Worm (Caenorhabditis elegans): ENCODE measurements around the gene ced-11.

ced-11 gene

DNA sequence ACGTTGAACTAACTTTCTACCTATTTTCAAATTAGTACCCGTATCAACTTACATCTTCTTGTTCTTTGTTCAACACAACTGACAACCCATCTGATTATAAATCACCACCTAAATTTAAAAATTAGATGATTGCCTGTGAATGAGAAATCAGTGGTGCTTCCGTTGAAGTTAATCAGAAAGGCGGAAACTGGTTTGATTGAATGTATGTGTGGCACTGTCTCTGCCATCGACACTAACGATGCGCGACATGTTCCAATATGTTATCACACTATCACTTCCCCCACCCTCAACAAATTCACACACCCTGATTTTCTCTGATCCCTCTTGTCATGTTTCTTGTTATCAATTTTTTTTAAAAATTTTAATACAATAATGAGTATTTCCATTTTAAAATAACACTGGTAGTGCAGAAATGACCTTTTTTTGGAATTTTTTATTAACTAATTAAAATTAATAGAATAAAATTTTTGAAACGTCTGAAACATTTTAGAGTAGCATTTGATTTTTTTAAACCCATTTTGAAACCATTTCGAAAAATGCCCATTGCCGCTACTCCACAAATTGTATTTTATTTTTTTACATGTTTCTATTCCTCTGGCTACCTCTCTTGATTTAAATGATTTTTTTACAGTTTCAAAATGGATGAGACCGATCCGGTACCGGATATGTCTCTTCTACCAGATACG is at the start of gene ced-11:
TSS of gene ced-11 (plus strand) at position 636 of the 686 bp plus-strand sequence.
- no peak for TF ChIP-seq ref-1 (GFP tag; conservative IDR thresholded peaks at IDR 0.05)
- TF ChIP-seq klf-2 (GFP tag; conservative IDR thresholded peaks at IDR 0.05) = no peak
- TF ChIP-seq med-1 (GFP tag; optimal IDR thresholded peaks at IDR 0.05; ENCODE audit: insufficient read depth) = no peak
- no peak for TF ChIP-seq T22C8.4 (GFP tag; IDR thresholded peaks at IDR 0.05)
- TF ChIP-seq cog-1 (tag; optimal IDR thresholded peaks at IDR 0.05) = no peak
- TF ChIP-seq flt-1 (GFP tag; IDR thresholded peaks at IDR 0.05) = no peak

DNA sequence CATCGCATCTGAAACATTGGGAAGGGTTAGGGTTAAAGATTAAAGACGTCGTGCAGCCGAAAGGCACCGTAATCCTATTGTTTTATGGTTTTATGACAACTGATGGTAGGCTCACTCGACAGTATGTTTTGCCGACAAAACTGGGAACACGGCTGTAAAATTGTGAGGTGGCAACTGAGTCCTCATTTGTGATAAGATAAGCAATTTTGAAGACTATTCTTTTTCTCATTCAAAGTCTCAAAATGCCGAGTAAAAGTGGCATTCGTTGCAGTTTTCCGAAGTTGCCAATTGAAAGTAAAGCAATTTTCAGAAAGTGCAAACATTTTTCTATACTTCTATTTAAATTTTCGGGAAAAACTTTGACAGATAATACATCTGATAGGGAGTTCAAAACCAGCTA is 49.6 kb upstream of the ced-11 start:
- no peak for TF ChIP-seq T22C8.4 (GFP tag; IDR thresholded peaks at IDR 0.05)
- TF ChIP-seq ztf-23 (GFP tag; IDR thresholded peaks at IDR 0.05) = no peak
- no peak for TF ChIP-seq flt-1 (GFP tag; IDR thresholded peaks at IDR 0.05)
- TF ChIP-seq tab-1 (GFP tag; IDR thresholded peaks at IDR 0.05) = no peak
- no peak for TF ChIP-seq klf-2 (GFP tag; conservative IDR thresholded peaks at IDR 0.05)
- TF ChIP-seq cog-1 (tag; optimal IDR thresholded peaks at IDR 0.05) = no peak
- TF ChIP-seq ztf-29 (GFP tag; IDR thresholded peaks at IDR 0.05) = no peak
- TF ChIP-seq med-1 (GFP tag; optimal IDR thresholded peaks at IDR 0.05; ENCODE audit: insufficient read depth) = no peak
- no peak for TF ChIP-seq ref-1 (GFP tag; conservative IDR thresholded peaks at IDR 0.05)

DNA sequence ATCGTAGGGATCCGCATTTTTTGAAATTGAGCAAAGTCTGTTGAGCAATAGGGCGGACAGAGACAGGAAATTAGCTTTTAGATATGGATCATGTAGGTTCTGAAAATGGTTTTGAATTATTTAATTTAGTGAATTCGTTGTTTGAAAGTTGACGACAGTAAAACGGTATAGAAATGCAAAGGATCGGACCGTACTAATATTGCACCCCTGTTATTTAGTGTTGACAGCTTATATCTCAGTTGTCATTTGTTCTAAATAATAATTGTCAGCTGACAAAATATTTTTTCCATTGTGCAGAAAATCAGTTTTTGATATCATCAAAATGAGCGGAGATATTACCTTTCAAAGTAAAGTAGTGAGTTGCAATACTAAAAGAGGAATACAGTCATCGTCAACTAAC is 48.0 kb upstream of the ced-11 start, which contains the start of gene lin-12:
TSS of gene lin-12 (minus strand) at position 101 of the 400 bp plus-strand sequence.
- TF ChIP-seq T22C8.4 (GFP tag; IDR thresholded peaks at IDR 0.05) (no peak), tab-1 (GFP tag; IDR thresholded peaks at IDR 0.05) (no peak), med-1 (GFP tag; optimal IDR thresholded peaks at IDR 0.05; ENCODE audit: insufficient read depth) (no peak), ztf-23 (GFP tag; IDR thresholded peaks at IDR 0.05) (no peak), ref-1 (GFP tag; conservative IDR thresholded peaks at IDR 0.05) (no peak), flt-1 (GFP tag; IDR thresholded peaks at IDR 0.05) (no peak), klf-2 (GFP tag; conservative IDR thresholded peaks at IDR 0.05) (no peak), ztf-29 (GFP tag; IDR thresholded peaks at IDR 0.05) (no peak), cog-1 (tag; optimal IDR thresholded peaks at IDR 0.05) (no peak)

DNA sequence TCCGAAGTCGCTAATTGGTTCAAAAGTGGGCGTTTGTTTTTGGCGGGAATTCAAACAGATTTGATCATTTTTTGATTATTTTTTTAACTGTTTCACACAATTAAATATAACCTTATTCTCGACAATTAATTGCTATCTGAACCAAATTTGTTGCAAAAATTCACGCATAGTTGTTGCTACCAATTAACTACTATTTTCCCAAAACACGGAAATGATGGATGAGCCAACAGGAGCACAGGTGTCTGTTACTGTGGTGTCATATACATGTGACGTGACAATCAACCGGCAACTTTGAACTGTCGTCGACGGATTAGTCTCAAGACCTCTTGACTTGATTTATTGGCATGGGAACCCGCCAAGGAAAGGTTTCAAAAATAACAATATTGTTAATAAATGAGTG is 46.7 kb upstream of the ced-11 start:
- TF ChIP-seq ztf-23 (GFP tag; IDR thresholded peaks at IDR 0.05) (no peak), ref-1 (GFP tag; conservative IDR thresholded peaks at IDR 0.05) (no peak), tab-1 (GFP tag; IDR thresholded peaks at IDR 0.05) (no peak), med-1 (GFP tag; optimal IDR thresholded peaks at IDR 0.05; ENCODE audit: insufficient read depth) (no peak), cog-1 (tag; optimal IDR thresholded peaks at IDR 0.05) (no peak), ztf-29 (GFP tag; IDR thresholded peaks at IDR 0.05) (no peak), flt-1 (GFP tag; IDR thresholded peaks at IDR 0.05) (no peak), T22C8.4 (GFP tag; IDR thresholded peaks at IDR 0.05) (no peak), klf-2 (GFP tag; conservative IDR thresholded peaks at IDR 0.05) (no peak)

DNA sequence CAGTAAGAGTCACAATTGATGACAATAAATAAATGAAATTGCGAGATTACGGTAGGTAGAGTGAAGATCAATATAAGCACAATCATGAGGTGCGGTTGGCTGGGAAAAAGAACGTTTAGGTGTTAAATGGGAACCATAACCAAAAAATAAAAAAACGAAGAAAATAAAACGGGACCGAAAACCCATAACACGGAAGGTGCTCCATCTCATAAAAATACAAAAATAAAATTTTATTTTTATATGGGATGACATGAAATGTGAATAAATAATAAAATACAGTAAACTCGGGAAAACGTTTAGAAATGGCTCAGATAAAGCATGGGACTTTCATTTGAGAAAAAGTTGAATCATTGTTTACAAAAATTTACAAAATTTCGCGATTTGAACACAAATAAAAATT is 43.8 kb upstream of the ced-11 start, which contains the start of gene F02A9.7:
TSS of gene F02A9.7 (minus strand) at position 101 of the 400 bp plus-strand sequence.
- no peak for TF ChIP-seq tab-1 (GFP tag; IDR thresholded peaks at IDR 0.05)
- TF ChIP-seq ref-1 (GFP tag; conservative IDR thresholded peaks at IDR 0.05) = no peak
- TF ChIP-seq T22C8.4 (GFP tag; IDR thresholded peaks at IDR 0.05) = no peak
- TF ChIP-seq klf-2 (GFP tag; conservative IDR thresholded peaks at IDR 0.05) = no peak

DNA sequence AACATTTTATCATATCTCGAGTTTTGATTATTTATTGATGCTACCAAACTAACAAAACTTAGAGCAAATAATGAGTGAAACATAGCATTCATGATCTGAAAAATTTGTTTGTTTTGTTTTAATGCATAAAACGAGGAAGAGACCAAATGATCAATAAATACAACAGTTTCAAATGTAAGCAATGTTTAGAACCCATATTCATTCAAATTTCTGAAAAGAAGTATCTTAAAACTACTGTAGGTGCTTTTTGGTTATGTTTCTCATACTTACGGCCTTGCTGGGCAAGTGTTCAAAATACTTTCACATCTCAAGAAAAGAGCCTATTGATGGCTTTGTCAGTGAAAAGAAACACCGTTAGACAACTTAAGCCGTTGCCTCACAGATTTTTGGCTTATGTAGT is 41.6 kb upstream of the ced-11 start, which contains the start of gene F02A9.1:
TSS of gene F02A9.1 (minus strand) at position 101 of the 400 bp plus-strand sequence.
- TF ChIP-seq ztf-23 (GFP tag; IDR thresholded peaks at IDR 0.05) (no peak), flt-1 (GFP tag; IDR thresholded peaks at IDR 0.05) (no peak), med-1 (GFP tag; optimal IDR thresholded peaks at IDR 0.05; ENCODE audit: insufficient read depth) (no peak), ztf-29 (GFP tag; IDR thresholded peaks at IDR 0.05) (no peak), T22C8.4 (GFP tag; IDR thresholded peaks at IDR 0.05) (no peak), ref-1 (GFP tag; conservative IDR thresholded peaks at IDR 0.05) (no peak), klf-2 (GFP tag; conservative IDR thresholded peaks at IDR 0.05) (no peak), cog-1 (tag; optimal IDR thresholded peaks at IDR 0.05) (no peak), tab-1 (GFP tag; IDR thresholded peaks at IDR 0.05) (no peak)

DNA sequence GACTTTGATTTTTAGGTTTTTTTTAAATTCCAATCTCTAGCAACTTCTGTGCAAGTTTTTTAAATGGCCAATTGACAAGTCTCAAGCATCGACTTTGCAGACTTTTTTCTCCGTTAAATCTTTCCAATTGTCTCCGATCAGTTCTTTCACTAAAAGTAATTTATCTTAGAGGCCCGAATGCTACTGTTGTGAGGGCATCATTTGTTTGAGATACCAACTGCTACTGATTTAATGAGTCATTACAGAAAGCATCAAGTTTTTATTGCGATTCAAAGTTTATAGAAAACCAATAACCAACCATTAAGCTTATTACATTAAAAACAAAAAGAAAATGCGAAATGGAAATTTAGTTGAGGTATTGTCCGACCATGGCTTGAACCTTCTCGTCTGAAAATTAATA is 39.2 kb upstream of the ced-11 start:
- no peak for TF ChIP-seq klf-2 (GFP tag; conservative IDR thresholded peaks at IDR 0.05)
- TF ChIP-seq cog-1 (tag; optimal IDR thresholded peaks at IDR 0.05) = no peak
- no peak for TF ChIP-seq T22C8.4 (GFP tag; IDR thresholded peaks at IDR 0.05)
- TF ChIP-seq flt-1 (GFP tag; IDR thresholded peaks at IDR 0.05) = no peak
- no peak for TF ChIP-seq ref-1 (GFP tag; conservative IDR thresholded peaks at IDR 0.05)
- TF ChIP-seq med-1 (GFP tag; optimal IDR thresholded peaks at IDR 0.05; ENCODE audit: insufficient read depth) = no peak
- TF ChIP-seq ztf-23 (GFP tag; IDR thresholded peaks at IDR 0.05) = no peak
- no peak for TF ChIP-seq tab-1 (GFP tag; IDR thresholded peaks at IDR 0.05)
- TF ChIP-seq ztf-29 (GFP tag; IDR thresholded peaks at IDR 0.05) = no peak

DNA sequence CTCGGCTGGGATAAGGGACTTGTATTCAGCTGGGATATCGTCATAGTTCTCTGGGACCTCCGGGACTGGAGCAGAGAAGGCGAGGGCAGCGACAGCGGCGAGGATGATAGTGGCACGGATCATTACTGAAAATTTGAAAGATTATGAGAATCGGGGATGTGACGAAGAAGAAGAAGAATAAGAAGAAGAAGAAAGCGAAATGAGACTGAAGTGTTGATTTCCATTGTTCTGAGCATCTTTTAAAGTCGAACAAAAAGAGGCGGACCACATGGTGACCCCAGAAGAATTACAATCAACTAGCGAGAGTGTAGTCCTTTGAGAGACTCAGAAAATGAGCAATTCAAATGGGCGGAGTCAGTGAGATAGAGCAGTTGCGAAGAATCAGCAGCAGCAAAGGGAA is 38.3 kb upstream of the ced-11 start, which contains the start of gene far-1:
TSS of gene far-1 (minus strand) at position 125 of the 400 bp plus-strand sequence.
- TF ChIP-seq cog-1 (tag; optimal IDR thresholded peaks at IDR 0.05) (no peak), flt-1 (GFP tag; IDR thresholded peaks at IDR 0.05) (no peak), klf-2 (GFP tag; conservative IDR thresholded peaks at IDR 0.05) (no peak), ztf-23 (GFP tag; IDR thresholded peaks at IDR 0.05) (no peak), tab-1 (GFP tag; IDR thresholded peaks at IDR 0.05) (no peak), ztf-29 (GFP tag; IDR thresholded peaks at IDR 0.05) (no peak), T22C8.4 (GFP tag; IDR thresholded peaks at IDR 0.05) (no peak), ref-1 (GFP tag; conservative IDR thresholded peaks at IDR 0.05) (no peak)

DNA sequence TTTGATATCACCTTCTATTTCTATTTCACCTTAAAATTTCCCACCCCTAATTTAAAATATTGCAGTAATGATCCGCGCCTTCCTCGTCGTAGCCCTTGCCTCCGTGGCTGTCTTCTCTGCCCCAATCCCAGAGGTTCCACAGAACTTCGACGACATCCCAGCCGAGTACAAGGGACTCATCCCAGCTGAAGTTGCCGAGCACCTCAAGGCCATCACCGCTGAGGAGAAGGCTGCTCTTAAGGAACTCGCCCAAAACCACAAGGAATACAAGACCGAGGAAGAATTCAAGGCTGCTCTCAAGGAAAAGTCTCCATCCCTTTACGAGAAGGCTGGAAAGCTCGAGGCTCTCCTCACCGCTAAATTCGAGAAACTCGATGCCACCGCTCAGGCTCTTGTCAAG is 37.6 kb upstream of the ced-11 start, which contains the start of gene far-2:
TSS of gene far-2 (plus strand) at position 66 of the 400 bp plus-strand sequence.
- TF ChIP-seq ztf-29 (GFP tag; IDR thresholded peaks at IDR 0.05) = no peak
- no peak for TF ChIP-seq tab-1 (GFP tag; IDR thresholded peaks at IDR 0.05)
- TF ChIP-seq flt-1 (GFP tag; IDR thresholded peaks at IDR 0.05) = no peak
- TF ChIP-seq ztf-23 (GFP tag; IDR thresholded peaks at IDR 0.05) = no peak
- no peak for TF ChIP-seq klf-2 (GFP tag; conservative IDR thresholded peaks at IDR 0.05)
- no peak for TF ChIP-seq ref-1 (GFP tag; conservative IDR thresholded peaks at IDR 0.05)
- no peak for TF ChIP-seq cog-1 (tag; optimal IDR thresholded peaks at IDR 0.05)
- no peak for TF ChIP-seq T22C8.4 (GFP tag; IDR thresholded peaks at IDR 0.05)
- TF ChIP-seq med-1 (GFP tag; optimal IDR thresholded peaks at IDR 0.05; ENCODE audit: insufficient read depth) = no peak
